Worm (Caenorhabditis elegans): Measurements from ENCODE around the gene K07C11.7.

ce11 chrV:8262212-8262611, 48.4 kb upstream of the K07C11.7 start:
- TF ChIP-seq dao-5 (tag; optimal IDR thresholded peaks at IDR 0.05) (no peak), him-1 (tag; optimal IDR thresholded peaks at IDR 0.05) (no peak), W03F9.2 (tag; optimal IDR thresholded peaks at IDR 0.05) (no peak)
